Worm (Caenorhabditis elegans): ENCODE data around the gene srlf-30.

The srlf-30 gene

DNA sequence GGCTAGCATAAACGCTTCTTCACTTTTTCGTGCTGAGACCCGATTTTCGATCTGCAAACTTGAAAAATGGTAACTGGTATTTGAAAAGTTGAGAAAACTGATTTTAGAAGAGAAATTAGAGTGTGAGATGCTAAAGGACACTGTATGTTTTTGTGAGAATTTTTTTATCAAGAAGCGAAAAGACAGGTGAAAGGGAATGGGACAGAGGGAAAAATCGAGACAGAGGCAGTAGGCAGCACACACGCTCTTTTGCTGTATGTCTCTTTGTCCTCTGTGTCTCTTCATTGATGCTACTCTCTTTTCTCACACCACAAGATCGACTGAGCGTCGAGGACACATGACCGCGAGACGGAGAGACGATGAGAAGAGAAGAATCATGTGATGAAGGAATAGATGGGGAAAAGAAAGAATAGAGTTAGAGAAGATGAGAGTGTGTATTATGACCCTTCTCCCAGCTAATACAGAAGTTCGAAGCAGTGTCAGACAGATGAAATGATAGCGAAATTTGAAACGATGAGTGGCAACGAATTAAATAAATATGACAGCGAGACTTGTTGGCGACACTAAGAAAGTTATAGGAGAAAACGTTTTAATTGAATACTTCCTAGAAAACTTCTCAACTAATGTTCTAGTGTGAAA lies 35.8 kb downstream of the srlf-30 start, which contains the start of gene lgg-2 (continued):
- TF ChIP-seq ceh-82 (tag; optimal IDR thresholded peaks at IDR 0.05) (no peak), D1046.2 (GFP tag; IDR thresholded peaks at IDR 0.05) (no peak), F49E8.2 (tag; optimal IDR thresholded peaks at IDR 0.05; ENCODE audit: borderline replicate concordance) (no peak), spr-1 (tag; optimal IDR thresholded peaks at IDR 0.05) (peak; percentile 82), lin-15B (tag; optimal IDR thresholded peaks at IDR 0.05) (no peak), daf-12 (tag; optimal IDR thresholded peaks at IDR 0.05) (no peak), lim-7 (GFP tag; IDR thresholded peaks at IDR 0.05) (no peak), rbr-2 (tag; optimal IDR thresholded peaks at IDR 0.05) (no peak), dve-1 (tag; optimal IDR thresholded peaks at IDR 0.05; ENCODE audit: insufficient read depth) (peak; percentile 97), hlh-11 (tag; optimal IDR thresholded peaks at IDR 0.05) (peak; percentile 100), cey-2 (tag; optimal IDR thresholded peaks at IDR 0.05; ENCODE audit: borderline replicate concordance, insufficient read depth) (peak; percentile 63), pqm-1 (tag; optimal IDR thresholded peaks at IDR 0.05) (peak; percentile 74), mes-2 (tag; optimal IDR thresholded peaks at IDR 0.05; ENCODE audit: poor library complexity, severe bottlenecking) (peak; percentile 86), lin-1 (GFP tag; IDR thresholded peaks at IDR 0.05) (peak; percentile 91), zag-1 (tag; optimal IDR thresholded peaks at IDR 0.05) (peak; percentile 26), nhr-102 (tag; optimal IDR thresholded peaks at IDR 0.05) (peak; percentile 92), hlh-30 (tag; optimal IDR thresholded peaks at IDR 0.05; ENCODE audit: insufficient read depth) (peak; percentile 100), ceh-32 (tag; optimal IDR thresholded peaks at IDR 0.05; ENCODE audit: poor library complexity) (peak; percentile 4), nhr-76 (tag; optimal IDR thresholded peaks at IDR 0.05) (peak; percentile 22), ctbp-1 (GFP tag; IDR thresholded peaks at IDR 0.05) (peak; percentile 87), F26F4.8 (GFP tag; conservative IDR thresholded peaks at IDR 0.05) (no peak), mdl-1 (tag; optimal IDR thresholded peaks at IDR 0.05) (peak; percentile 69 to 96), ceh-62 (tag; optimal IDR thresholded peaks at IDR 0.05) (no peak), dmd-6 (GFP tag; IDR thresholded peaks at IDR 0.05) (peak; percentile 97), ceh-28 (tag; optimal IDR thresholded peaks at IDR 0.05) (peak; percentile 75), unc-62 (GFP tag; optimal IDR thresholded peaks at IDR 0.05 in 1 of 2) (peak in 1 of 2 experiments; percentile 99), unc-62 (tag; optimal IDR thresholded peaks at IDR 0.05) (peak; percentile 67), lin-13 (GFP tag; optimal IDR thresholded peaks at IDR 0.05) (peak; percentile 89), vab-7 (GFP tag; IDR thresholded peaks at IDR 0.05) (no peak), mxl-2 (GFP tag; conservative IDR thresholded peaks at IDR 0.05) (0 out of 2 replicates have a peak, but pooled peaks have one; percentile 31), ceh-20 (GFP tag; IDR thresholded peaks at IDR 0.05) (peak; percentile 87), snpc-4 (tag; optimal IDR thresholded peaks at IDR 0.05) (no peak), F37D6.2 (tag; optimal IDR thresholded peaks at IDR 0.05) (peak; percentile 80), nhr-41 (GFP tag; IDR thresholded peaks at IDR 0.05) (peak; percentile 84), aly-2 (tag; optimal IDR thresholded peaks at IDR 0.05) (no peak), nhr-11 (tag; optimal IDR thresholded peaks at IDR 0.05) (peak; percentile 97), snpc-1.2 (GFP tag; IDR thresholded peaks at IDR 0.05) (no peak), hmg-1.1 (GFP tag; IDR thresholded peaks at IDR 0.05) (peak; percentile 87), zip-11 (GFP tag; IDR thresholded peaks at IDR 0.05) (no peak), Y75B8A.6 (GFP tag; IDR thresholded peaks at IDR 0.05) (no peak), unc-39 (tag; optimal IDR thresholded peaks at IDR 0.05) (no peak), Y5F2A.4 (GFP tag; optimal IDR thresholded peaks at IDR 0.05) (peak; percentile 12), madf-9 (GFP tag; conservative IDR thresholded peaks at IDR 0.05) (peak; percentile 25; the same call in 1 of the 2 replicates), aha-1 (tag) (peak; percentile 100), unc-130 (GFP tag; optimal IDR thresholded peaks at IDR 0.05) (no peak), nhr-48 (tag; optimal IDR thresholded peaks at IDR 0.05) (peak; percentile 98), Y48G9A.11 (GFP tag; IDR thresholded peaks at IDR 0.05) (no peak), lin-29 (GFP tag; IDR thresholded peaks at IDR 0.05) (peak; percentile 54; the same call in 1 of the 2 replicates), jun-1 (tag; optimal IDR thresholded peaks at IDR 0.05) (peak; percentile 91), nhr-6 (tag; optimal IDR thresholded peaks at IDR 0.05) (peak; percentile 97), lin-39 (tag; optimal IDR thresholded peaks at IDR 0.05) (peak; percentile 1)

Measured in whole organism, L4 larva.